Fruit fly (Drosophila melanogaster): Measurements from ENCODE around the gene nullo.

The nullo gene

DNA sequence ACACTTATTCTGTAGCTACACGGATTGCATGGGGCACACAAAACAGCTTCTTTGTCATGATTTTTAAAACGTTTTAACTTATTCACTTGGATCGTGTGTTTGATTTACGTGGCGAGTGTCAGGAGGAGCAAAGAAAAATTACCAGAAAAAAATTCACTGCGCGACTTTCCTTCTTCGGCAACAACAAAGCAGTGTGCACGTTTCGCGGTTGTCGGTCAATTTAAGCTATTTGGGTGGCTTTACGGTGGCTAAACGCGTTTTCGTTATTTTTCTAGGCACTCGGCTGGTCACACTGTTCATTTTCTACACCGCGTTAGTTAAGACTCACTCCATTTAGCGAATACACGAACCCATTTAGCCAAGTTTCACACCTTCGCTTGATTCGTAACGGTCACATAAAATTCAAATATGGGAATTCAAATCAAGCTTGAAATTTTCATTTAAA is 48.6 kb downstream of the nullo start, which contains the start of gene Sxl:
Gene Sxl, minus strand, starts transcription at position 195 of the 445 bp plus-strand sequence.
- TF ChIP-seq dac (GFP tag; optimal IDR thresholded peaks at IDR 0.05) (no peak), topi (GFP tag; optimal IDR thresholded peaks at IDR 0.05) (peak; percentile 22), CG15336 (GFP tag; IDR thresholded peaks at IDR 0.05) (no peak), CG34406 (GFP tag; optimal IDR thresholded peaks at IDR 0.05) (no peak), vri (GFP tag; optimal IDR thresholded peaks at IDR 0.05) (no peak), Met (GFP tag; optimal IDR thresholded peaks at IDR 0.05) (no peak), CG6276 (GFP tag; optimal IDR thresholded peaks at IDR 0.05) (no peak), esn (GFP tag; optimal IDR thresholded peaks at IDR 0.05) (peak; percentile 16), CG6792 (GFP tag; optimal IDR thresholded peaks at IDR 0.05) (no peak), fd85E (GFP tag; optimal IDR thresholded peaks at IDR 0.05) (no peak), CG6854 (GFP tag; optimal IDR thresholded peaks at IDR 0.05) (peak; percentile 39), CG32006 (GFP tag; optimal IDR thresholded peaks at IDR 0.05) (no peak), CG31627 (GFP tag; optimal IDR thresholded peaks at IDR 0.05) (no peak), Eip78C (GFP tag) (peak; percentile 18), lz (GFP tag; optimal IDR thresholded peaks at IDR 0.05) (no peak), dsx (GFP tag; optimal IDR thresholded peaks at IDR 0.05; ENCODE audit: poor library complexity, severe bottlenecking) (peak; percentile 4), CG7368 (GFP tag; optimal IDR thresholded peaks at IDR 0.05) (no peak), CG8119 (GFP tag; IDR thresholded peaks at IDR 0.05) (no peak), CG6808 (GFP tag; optimal IDR thresholded peaks at IDR 0.05) (no peak), acj6 (GFP tag; optimal IDR thresholded peaks at IDR 0.05) (no peak), ss (GFP tag; optimal IDR thresholded peaks at IDR 0.05) (peak in 1 of 2 experiments; percentile 52), CG3919 (GFP tag; optimal IDR thresholded peaks at IDR 0.05) (no peak), Ets21C (GFP tag; optimal IDR thresholded peaks at IDR 0.05) (no peak), achi (GFP tag; optimal IDR thresholded peaks at IDR 0.05) (no peak), Hr38 (GFP tag; optimal IDR thresholded peaks at IDR 0.05) (no peak), CG16779 (tag; optimal IDR thresholded peaks at IDR 0.05) (peak; percentile 26), Sox15 (GFP tag; optimal IDR thresholded peaks at IDR 0.05) (no peak), CG10631 (GFP tag; optimal IDR thresholded peaks at IDR 0.05) (no peak), salr (GFP tag; optimal IDR thresholded peaks at IDR 0.05) (no peak), Sox14 (GFP tag; optimal IDR thresholded peaks at IDR 0.05) (peak; percentile 49), CG1621 (tag; optimal IDR thresholded peaks at IDR 0.05) (no peak), CG11902 (GFP tag; optimal IDR thresholded peaks at IDR 0.05) (no peak), CG8632 (GFP tag; optimal IDR thresholded peaks at IDR 0.05) (no peak), Hr39 (GFP tag; optimal IDR thresholded peaks at IDR 0.05) (no peak), Eip75B (GFP tag; optimal IDR thresholded peaks at IDR 0.05) (no peak), net (GFP tag; optimal IDR thresholded peaks at IDR 0.05) (peak; percentile 6), CG4318 (GFP tag; optimal IDR thresholded peaks at IDR 0.05) (no peak), svp (GFP tag) (peak; percentile 11), CG8319 (GFP tag; optimal IDR thresholded peaks at IDR 0.05) (no peak), fkh (GFP tag; optimal IDR thresholded peaks at IDR 0.05) (no peak), CG9139 (GFP tag; optimal IDR thresholded peaks at IDR 0.05) (peak; percentile 11)
